Worm (Caenorhabditis elegans) whole organism, L4/young adult: ENCODE data around the gene sec-22.

Experiments
- W03F9.2 ChIP-seq: fragments of 150-350 bp; optimal IDR thresholded peaks from 2 replicates; lab custom pipeline; 2014; ENCODE audit warnings: missing biosample characterization, missing genetic modification characterization
- dao-5 ChIP-seq: sonication (generic microtip); optimal IDR thresholded peaks from 2 replicates; lab custom pipeline; 2016; ENCODE audit warnings: missing genotype, missing genetic modification characterization, moderate library complexity, missing compliant biosample characterization
- him-1 ChIP-seq: sonication (generic microtip); optimal IDR thresholded peaks from 2 replicates; lab custom pipeline; 2016; ENCODE audit warnings: missing genotype, missing genetic modification reagents, missing genetic modification characterization, missing compliant biosample characterization

Gene sec-22

DNA sequence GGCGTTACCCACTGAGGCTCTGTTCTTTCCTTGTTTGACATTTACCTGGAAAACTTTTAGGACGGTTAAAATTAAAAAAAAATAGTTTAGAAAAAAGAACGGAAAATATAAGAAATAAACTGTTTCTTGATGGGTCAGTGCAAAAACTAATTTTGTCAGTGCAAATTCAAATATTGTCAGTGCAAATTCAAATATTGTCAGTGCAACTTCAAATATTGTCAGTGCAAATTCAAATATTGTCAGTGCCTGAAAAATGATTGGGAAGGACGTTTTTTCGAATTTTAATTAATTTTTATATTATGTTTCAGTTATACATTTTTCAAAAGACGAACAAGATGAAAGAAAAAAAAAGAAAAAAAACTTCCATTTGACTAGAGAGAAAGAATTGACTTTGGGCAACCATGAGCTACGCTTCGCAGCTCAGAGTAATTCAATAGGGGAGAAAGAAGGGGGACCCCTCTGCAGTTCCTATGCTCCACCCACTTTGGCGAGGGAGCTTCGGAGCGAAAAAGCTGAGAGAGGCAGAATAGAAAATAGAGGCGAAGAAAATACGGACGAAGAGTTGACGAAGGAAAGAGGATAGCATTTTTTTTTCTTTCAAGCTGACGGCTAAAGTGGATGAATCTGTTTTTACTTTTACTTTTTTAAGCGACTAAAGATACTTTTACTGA lies 27.2 kb downstream of the sec-22 start, which contains the start of gene unc-1:
unc-1 (minus strand) TSS at position 51 of the 671 bp plus-strand sequence.
- TF ChIP-seq W03F9.2 (tag; lab: Kevin White, UChicago), result no peak
- TF ChIP-seq him-1, result peak; percentile 52
- no peak for TF ChIP-seq dao-5 (tag; lab: Kevin White, UChicago)

DNA sequence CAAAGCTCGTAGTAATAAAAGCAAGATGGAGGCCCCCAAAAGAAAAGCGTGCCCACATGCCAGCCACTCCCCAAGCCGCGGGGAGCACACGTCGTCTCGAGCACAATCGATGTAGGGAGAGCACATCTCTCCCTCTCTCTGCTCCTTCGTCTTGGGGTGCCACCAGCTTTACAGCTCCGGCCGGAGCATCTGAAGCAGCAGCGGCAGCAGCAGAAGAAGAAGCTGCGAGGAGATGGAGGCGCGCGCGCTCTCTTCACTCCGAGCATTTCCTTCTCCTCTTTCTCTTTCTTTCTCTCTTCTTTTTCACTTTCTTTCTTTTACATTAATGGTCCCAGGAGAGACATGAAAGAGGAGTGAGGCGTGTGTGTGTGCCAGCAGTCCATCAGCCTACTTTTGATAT lies 28.7 kb downstream of the sec-22 start:
- TF ChIP-seq him-1 (peak; percentile 84), dao-5 (tag; lab: Kevin White, UChicago) (no peak), W03F9.2 (tag; lab: Kevin White, UChicago) (no peak)

DNA sequence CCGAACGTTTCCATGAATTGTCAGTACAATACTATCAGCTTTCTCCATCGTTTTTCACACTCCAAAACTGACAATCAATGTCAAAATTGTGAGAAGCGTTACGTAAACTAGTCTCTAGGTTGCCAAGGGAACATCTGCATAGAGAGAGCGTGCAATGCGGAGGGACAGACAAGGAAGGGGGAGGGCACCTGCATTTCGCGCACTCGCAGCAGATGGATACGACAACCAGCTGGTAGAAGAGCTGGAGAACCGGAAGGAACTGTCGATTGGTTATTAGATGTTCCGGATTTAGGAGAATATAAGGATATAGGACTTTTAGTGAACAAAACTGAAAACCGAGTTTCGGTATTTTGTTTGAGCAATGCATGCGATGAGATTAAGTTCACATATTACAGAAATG lies 33.6 kb downstream of the sec-22 start, which contains the start of gene mksr-1:
mksr-1 (minus strand) TSS at position 144 of the 400 bp plus-strand sequence.
- no peak for TF ChIP-seq him-1
- TF ChIP-seq dao-5 (tag; lab: Kevin White, UChicago), result no peak
- TF ChIP-seq W03F9.2 (tag; lab: Kevin White, UChicago), result no peak

DNA sequence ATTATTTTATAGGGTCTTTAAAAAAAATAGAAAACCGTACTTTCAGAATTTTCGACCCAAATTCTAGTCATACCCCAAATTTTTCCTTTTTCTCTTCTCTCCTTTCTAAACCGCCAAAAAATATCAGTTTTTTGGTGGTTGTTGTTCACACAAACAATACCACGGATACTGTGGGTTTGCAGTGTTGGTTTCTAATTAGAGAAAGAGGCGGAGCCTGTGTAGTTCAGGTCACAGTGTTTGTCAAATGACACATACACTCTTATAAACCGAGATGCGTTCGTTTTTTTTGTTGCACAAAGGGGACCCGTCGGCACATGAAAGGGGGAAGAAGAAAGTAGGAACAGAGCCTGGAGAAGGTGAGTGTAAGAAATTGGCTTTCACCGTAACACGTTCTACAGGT lies 36.8 kb downstream of the sec-22 start, which contains the start of gene lim-6:
lim-6 (plus strand) TSS at position 301 of the 400 bp plus-strand sequence.
- TF ChIP-seq him-1 (no peak), dao-5 (tag; lab: Kevin White, UChicago) (no peak)

DNA sequence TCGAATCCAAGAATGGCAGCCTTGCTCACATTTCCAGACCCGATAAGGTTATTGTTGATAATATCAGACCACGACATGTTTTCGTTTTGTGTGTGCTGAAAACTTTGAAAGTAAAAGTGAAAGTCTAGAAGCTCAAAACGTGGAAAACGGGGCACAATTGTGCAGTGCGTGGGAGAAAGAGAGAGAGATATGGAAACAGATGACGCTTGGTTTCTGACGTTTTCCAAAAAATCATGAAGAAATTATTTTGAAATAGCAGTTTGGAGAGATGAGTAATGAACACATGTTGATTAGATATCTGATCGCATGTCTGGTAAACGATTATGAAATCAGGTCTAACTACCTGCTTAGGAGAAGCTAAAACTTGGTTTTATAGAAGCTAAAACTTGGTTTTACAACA lies 45.2 kb downstream of the sec-22 start, which contains the start of gene pfn-3:
pfn-3 (minus strand) TSS at position 101 of the 400 bp plus-strand sequence.
- no peak for TF ChIP-seq W03F9.2 (tag; lab: Kevin White, UChicago)
- no peak for TF ChIP-seq him-1
- no peak for TF ChIP-seq dao-5 (tag; lab: Kevin White, UChicago)

DNA sequence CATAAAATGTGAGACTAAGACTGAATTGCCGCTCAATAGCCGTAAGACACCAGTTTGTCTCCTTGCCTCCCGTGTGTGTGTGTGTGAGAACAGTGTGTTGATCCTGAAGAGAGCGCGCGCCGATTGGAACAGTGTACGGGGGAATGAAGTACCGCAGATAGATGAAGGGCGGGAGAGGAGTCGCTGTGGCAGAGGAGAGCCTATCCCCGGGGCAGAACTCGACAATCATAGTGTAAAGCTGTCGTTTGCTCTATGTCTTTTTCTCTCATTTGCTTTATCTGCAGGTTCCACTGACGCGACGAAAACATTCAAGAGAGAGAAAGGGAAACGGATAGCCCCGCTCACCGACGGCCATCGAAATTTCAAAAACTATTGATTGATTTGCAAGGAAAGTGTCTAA lies 46.6 kb downstream of the sec-22 start:
- TF ChIP-seq him-1 (no peak), dao-5 (tag; lab: Kevin White, UChicago) (no peak), W03F9.2 (tag; lab: Kevin White, UChicago) (no peak)

DNA sequence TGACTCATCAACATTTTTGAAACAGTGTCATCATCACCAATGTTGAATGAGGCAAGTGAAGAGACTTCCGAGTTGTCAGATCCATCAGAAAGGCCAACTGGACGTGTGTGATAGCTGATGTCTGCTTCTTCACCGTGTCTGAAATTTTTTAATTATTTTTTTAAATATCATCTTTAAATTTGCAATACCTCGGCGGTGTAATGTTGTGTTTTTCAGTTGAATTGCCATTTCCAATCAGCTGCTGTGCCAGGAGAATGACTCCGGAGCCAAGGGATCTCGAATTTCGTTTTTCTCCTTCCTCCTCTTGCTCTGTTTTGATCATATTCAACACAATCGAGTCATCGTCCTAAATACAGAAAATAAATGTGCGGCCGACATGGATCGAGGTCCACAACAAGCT lies 49.7 kb downstream of the sec-22 start:
- TF ChIP-seq him-1 (no peak), W03F9.2 (tag; lab: Kevin White, UChicago) (no peak), dao-5 (tag; lab: Kevin White, UChicago) (no peak)

DNA sequence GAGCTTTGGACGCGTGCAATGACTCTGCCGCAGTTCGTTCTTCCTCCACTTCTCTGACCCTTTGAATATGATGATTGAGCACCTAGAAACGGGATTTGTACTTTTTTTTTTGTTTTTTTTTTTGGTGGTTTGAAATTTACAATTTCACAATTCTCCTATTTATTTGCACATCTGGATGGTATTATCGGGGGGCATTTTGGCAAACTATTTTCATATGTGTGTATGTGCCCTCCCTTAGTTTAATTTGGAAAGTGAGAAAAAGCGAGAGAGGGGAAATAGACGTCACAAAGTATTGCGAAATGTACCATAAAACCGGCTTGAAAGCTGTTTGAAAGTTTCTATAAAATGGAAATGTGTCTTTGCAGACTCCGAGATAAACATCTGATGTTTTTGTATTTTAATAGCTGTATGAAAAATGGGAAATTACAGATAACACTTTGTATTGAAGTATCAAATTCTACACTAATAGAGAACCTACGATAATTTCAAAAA lies 51.1 kb downstream of the sec-22 start:
- no peak for TF ChIP-seq W03F9.2 (tag; lab: Kevin White, UChicago)
- peak; percentile 17 for TF ChIP-seq him-1
- TF ChIP-seq dao-5 (tag; lab: Kevin White, UChicago), result no peak
